Fruit fly (Drosophila melanogaster) whole organism, prepupa: Measurements from ENCODE around the gene CG44002.
"Not testable (repeated sequence)": the region's sequence is repeated elsewhere in the genome, so short reads cannot be mapped to it uniquely, and the experiment has no call there.

Source experiments
- CG10631 ChIP-seq: fragments of 200-800 bp; sonication (Bioruptor generic); optimal IDR thresholded peaks from 2 replicates; lab custom pipeline; 2016; ENCODE audit warnings: missing biosample characterization, missing genetic modification characterization
- CG11762 ChIP-seq: fragments of 200-800 bp; sonication (Bioruptor generic); optimal IDR thresholded peaks from 3 replicates; lab custom pipeline; 2016; ENCODE audit warnings: missing biosample characterization, missing genetic modification characterization; ENCODE audit not compliant: insufficient read depth
- CG1621 ChIP-seq: fragments of 200-800 bp; sonication (Bioruptor generic); optimal IDR thresholded peaks from 3 replicates; lab custom pipeline; 2018; ENCODE audit warnings: missing biosample characterization, mild to moderate bottlenecking, missing genetic modification characterization
- CG16779 ChIP-seq: fragments of 200-800 bp; sonication (Bioruptor generic); optimal IDR thresholded peaks from 3 replicates; lab custom pipeline; 2017; ENCODE audit warnings: missing biosample characterization, mild to moderate bottlenecking, missing genetic modification characterization
- CG34406 ChIP-seq: fragments of 200-800 bp; sonication (Bioruptor generic); optimal IDR thresholded peaks from 3 replicates; lab custom pipeline; 2016; ENCODE audit warnings: missing biosample characterization, missing genetic modification characterization
- CG4318 ChIP-seq: fragments of 200-800 bp; sonication (Bioruptor generic); optimal IDR thresholded peaks from 3 replicates; lab custom pipeline; 2017; ENCODE audit warnings: missing biosample characterization, mild to moderate bottlenecking, missing genetic modification characterization
- CG6808 ChIP-seq: fragments of 200-800 bp; sonication (Bioruptor generic); optimal IDR thresholded peaks from 3 replicates; lab custom pipeline; 2017; ENCODE audit warnings: missing biosample characterization, missing genetic modification characterization, mild to moderate bottlenecking, moderate library complexity, missing genetic modification reagents
- CG7368 ChIP-seq: fragments of 200-800 bp; sonication (Bioruptor generic); optimal IDR thresholded peaks from 3 replicates; lab custom pipeline; 2016; ENCODE audit warnings: missing biosample characterization, missing genetic modification characterization
- CG8119 ChIP-seq: fragments of 200-800 bp; sonication (Bioruptor generic); IDR thresholded peaks from 3 replicates; pipeline ENCODE4 v1.3.6; 2022; ENCODE audit warnings: missing biosample characterization, missing genetic modification characterization
- CG9139 ChIP-seq: fragments of 200-800 bp; sonication (Bioruptor generic); optimal IDR thresholded peaks from 3 replicates; lab custom pipeline; 2017; ENCODE audit warnings: missing biosample characterization, mild to moderate bottlenecking, missing genetic modification characterization
- Eip78C ChIP-seq: fragments of 200-800 bp; sonication (Bioruptor generic); peaks from one replicate; lab custom pipeline; 2016; ENCODE audit warnings: missing biosample characterization, missing genetic modification characterization
- Eip93F ChIP-seq: fragments of 200-800 bp; sonication (Bioruptor generic); optimal IDR thresholded peaks from 2 replicates; lab custom pipeline; 2016; ENCODE audit warnings: missing biosample characterization, mild to moderate bottlenecking, missing genetic modification characterization
- Ets21C ChIP-seq: fragments of 200-800 bp; sonication (Bioruptor generic); optimal IDR thresholded peaks from 3 replicates; lab custom pipeline; 2016; ENCODE audit warnings: missing biosample characterization, missing genetic modification characterization
- Hr39 ChIP-seq: fragments of 200-800 bp; sonication (Bioruptor generic); optimal IDR thresholded peaks from 2 replicates; lab custom pipeline; 2016; ENCODE audit warnings: missing biosample characterization, missing genetic modification characterization
- Hr4 ChIP-seq: fragments of 200-800 bp; sonication (Bioruptor generic); optimal IDR thresholded peaks from 3 replicates; lab custom pipeline; 2016; ENCODE audit warnings: missing biosample characterization, missing genetic modification characterization
- Lpt ChIP-seq: fragments of 200-800 bp; sonication (Bioruptor generic); optimal IDR thresholded peaks from 3 replicates; lab custom pipeline; 2016; ENCODE audit warnings: missing biosample characterization, missing genetic modification characterization
- Met ChIP-seq: fragments of 200-800 bp; sonication (Bioruptor generic); optimal IDR thresholded peaks from 3 replicates; lab custom pipeline; 2016; ENCODE audit warnings: missing biosample characterization, missing genetic modification characterization
- Smox ChIP-seq: fragments of 200-800 bp; sonication (Bioruptor generic); optimal IDR thresholded peaks from 3 replicates; lab custom pipeline; 2016; ENCODE audit warnings: missing biosample characterization, missing genetic modification characterization
- Sox14 ChIP-seq: fragments of 200-800 bp; sonication (Bioruptor generic); optimal IDR thresholded peaks from 3 replicates; lab custom pipeline; 2016; ENCODE audit warnings: missing biosample characterization, missing genetic modification characterization
- achi ChIP-seq: fragments of 200-800 bp; sonication (Bioruptor generic); optimal IDR thresholded peaks from 3 replicates; lab custom pipeline; 2016; ENCODE audit warnings: missing biosample characterization, missing genetic modification characterization
- acj6 ChIP-seq: fragments of 200-800 bp; sonication (Bioruptor generic); optimal IDR thresholded peaks from 3 replicates; lab custom pipeline; 2016; ENCODE audit warnings: missing biosample characterization, missing genetic modification characterization
- dac ChIP-seq: fragments of 200-800 bp; sonication (Bioruptor generic); optimal IDR thresholded peaks from 2 replicates; lab custom pipeline; 2017; ENCODE audit warnings: missing biosample characterization, mild to moderate bottlenecking, missing genetic modification characterization
- dsx ChIP-seq: fragments of 200-800 bp; optimal IDR thresholded peaks from 3 replicates; lab custom pipeline; 2019; ENCODE audit warnings: missing biosample characterization, mild to moderate bottlenecking, missing genetic modification characterization, moderate library complexity; ENCODE audit not compliant: poor library complexity, severe bottlenecking
- eg ChIP-seq: fragments of 200-800 bp; sonication (Bioruptor generic); IDR thresholded peaks from 3 replicates; pipeline ENCODE4 v1.3.6; 2022; ENCODE audit warnings: missing biosample characterization, missing genetic modification characterization
- esn ChIP-seq: fragments of 200-800 bp; sonication (Bioruptor generic); optimal IDR thresholded peaks from 2 replicates; lab custom pipeline; 2016; ENCODE audit warnings: missing biosample characterization, mild to moderate bottlenecking, missing genetic modification characterization, moderate library complexity
- fd85E ChIP-seq: fragments of 200-800 bp; sonication (Bioruptor generic); optimal IDR thresholded peaks from 3 replicates; lab custom pipeline; 2016; ENCODE audit warnings: missing biosample characterization, missing genetic modification characterization
- fkh ChIP-seq: fragments of 200-800 bp; sonication (Bioruptor generic); optimal IDR thresholded peaks from 3 replicates; lab custom pipeline; 2017; ENCODE audit warnings: missing biosample characterization, mild to moderate bottlenecking, missing genetic modification characterization, moderate library complexity
- spab ChIP-seq: fragments of 200-800 bp; sonication (Bioruptor generic); optimal IDR thresholded peaks from 2 replicates; lab custom pipeline; 2017; ENCODE audit warnings: missing biosample characterization, mild to moderate bottlenecking, missing genetic modification characterization, missing genetic modification reagents
- ss ChIP-seq, 2 experiments: fragments of 200-800 bp; sonication (Bioruptor generic); optimal IDR thresholded peaks; 2 replicates in 1 of 2; 3 replicates in 1 of 2; lab custom pipeline; 2017 to 2018; ENCODE audit warnings: mild to moderate bottlenecking in 2 of 2, missing biosample characterization in 2 of 2, missing genetic modification characterization in 2 of 2, moderate library complexity in 1 of 2
- svp ChIP-seq: fragments of 200-800 bp; sonication (Bioruptor generic); peaks from one replicate; lab custom pipeline; 2016; ENCODE audit warnings: missing biosample characterization, missing genetic modification characterization
- topi ChIP-seq: fragments of 200-800 bp; sonication (Bioruptor generic); optimal IDR thresholded peaks from 3 replicates; lab custom pipeline; 2016; ENCODE audit warnings: missing biosample characterization, missing genetic modification characterization
- vri ChIP-seq: fragments of 200-800 bp; sonication (Bioruptor generic); optimal IDR thresholded peaks from 3 replicates; lab custom pipeline; 2016; ENCODE audit warnings: missing biosample characterization, mild to moderate bottlenecking, missing genetic modification characterization

Gene CG44002

dm6 chr2L:3172745-3173271 is 1.9 kb upstream of the CG44002 start (continued):
- TF ChIP-seq CG1621 (no peak), CG10631 (GFP tag; lab: Kevin White, UChicago) (no peak), ss (GFP tag; optimal IDR thresholded peaks at IDR 0.05; lab: Kevin White, UChicago) (peak in 1 of 2 experiments; percentile 17), dac (no peak)

dm6 chr2L:3166710-3167109 is 4.2 kb downstream of the CG44002 start:
- TF ChIP-seq svp (GFP tag; lab: Kevin White, UChicago) (peak; percentile 71), esn (no peak), Lpt (GFP tag; lab: Kevin White, UChicago) (no peak), vri (GFP tag; lab: Kevin White, UChicago) (no peak), fkh (no peak)
- TF ChIP-seq, all 60 proteins: peak for 1

dm6 chr2L:3165022-3165647 is 5.8 kb downstream of the CG44002 start:
- peak; percentile 15 for TF ChIP-seq dsx
- TF ChIP-seq Sox14 (GFP tag; lab: Kevin White, UChicago) = no peak
- TF ChIP-seq CG6808 = no peak
- TF ChIP-seq CG4318 = no peak
- TF ChIP-seq spab = no peak
- TF ChIP-seq Ets21C (GFP tag; lab: Kevin White, UChicago) = no peak
- no peak for TF ChIP-seq CG11762 (GFP tag; lab: Kevin White, UChicago)
- TF ChIP-seq vri (GFP tag; lab: Kevin White, UChicago) = peak; percentile 100
- TF ChIP-seq CG34406 (GFP tag; lab: Kevin White, UChicago) = no peak
- TF ChIP-seq Met (GFP tag; lab: Kevin White, UChicago) = no peak
- TF ChIP-seq CG9139 = no peak
- TF ChIP-seq achi (GFP tag; lab: Kevin White, UChicago) = no peak
- peak; percentile 5 for TF ChIP-seq Eip93F (GFP tag; lab: Kevin White, UChicago)
- peak; percentile 73 for TF ChIP-seq svp (GFP tag; lab: Kevin White, UChicago)
- TF ChIP-seq eg (GFP tag; lab: Robert Waterston, UW) = no peak
- TF ChIP-seq acj6 (GFP tag; lab: Kevin White, UChicago) = no peak
- no peak for TF ChIP-seq Hr4 (GFP tag; lab: Kevin White, UChicago)

- no peak for TF ChIP-seq CG8119
- no peak for TF ChIP-seq Hr39
- no peak for TF ChIP-seq Smox (GFP tag; lab: Kevin White, UChicago)
- TF ChIP-seq eg (GFP tag; lab: Robert Waterston, UW) = no peak
- peak; percentile 9 for TF ChIP-seq CG16779
- TF ChIP-seq svp (GFP tag; lab: Kevin White, UChicago) = peak; percentile 80
- no peak for TF ChIP-seq Sox14 (GFP tag; lab: Kevin White, UChicago)
- TF ChIP-seq acj6 (GFP tag; lab: Kevin White, UChicago) = no peak
- TF ChIP-seq CG7368 = no peak
- no peak for TF ChIP-seq topi (GFP tag; lab: Kevin White, UChicago)
- no peak for TF ChIP-seq CG11762 (GFP tag; lab: Kevin White, UChicago)
- TF ChIP-seq Eip78C (GFP tag; lab: Kevin White, UChicago) = peak; percentile 50
Measured at dm6 chr2L:3164257-3165021, 6.5 kb downstream of the CG44002 start.

dm6 chr2L:3163490-3163889 is 7.4 kb downstream of the CG44002 start, which contains the start of gene Hydr2:
TSS of gene Hydr2 (plus strand) at chr2L:3163645.
- not testable (repeated sequence) for TF ChIP-seq CG16779; fd85E (GFP tag; lab: Kevin White, UChicago); CG8119
